Fruit fly (Drosophila melanogaster) whole organism, embryonic: ENCODE results near the gene CG3815.
A peak's percentile ranks its signal among the peaks of the same experiment; 100 is the strongest.

ENCODE experiments used
- BtbVII ChIP-seq: fragments of 200-800 bp; sonication (Bioruptor generic); optimal IDR thresholded peaks from 3 replicates; lab custom pipeline; 2017; ENCODE audit warnings: missing biosample characterization, mild to moderate bottlenecking, missing genetic modification characterization
- CG10209 ChIP-seq: fragments of 200-800 bp; sonication (Bioruptor generic); optimal IDR thresholded peaks from 3 replicates; lab custom pipeline; 2017; ENCODE audit warnings: missing biosample characterization, mild to moderate bottlenecking, missing genetic modification characterization, missing genetic modification reagents
- CG11504 ChIP-seq: fragments of 200-800 bp; sonication (Bioruptor generic); optimal IDR thresholded peaks from 3 replicates; lab custom pipeline; 2019; ENCODE audit warnings: missing biosample characterization, mild to moderate bottlenecking, missing genetic modification characterization, moderate library complexity
- CG12071 ChIP-seq: fragments of 200-800 bp; sonication (Bioruptor generic); optimal IDR thresholded peaks from 3 replicates; lab custom pipeline; 2018; ENCODE audit warnings: missing biosample characterization, mild to moderate bottlenecking, missing genetic modification characterization
- CG12659 ChIP-seq: fragments of 200-800 bp; sonication (Bioruptor generic); optimal IDR thresholded peaks from 3 replicates; lab custom pipeline; 2017; ENCODE audit warnings: mild to moderate bottlenecking, missing biosample characterization, missing genetic modification reagents, missing genetic modification characterization
- CG13424 ChIP-seq: fragments of 200-800 bp; sonication (Bioruptor generic); optimal IDR thresholded peaks from 2 replicates; lab custom pipeline; 2019; ENCODE audit warnings: missing biosample characterization, mild to moderate bottlenecking, missing genetic modification characterization, moderate library complexity
- CG15696 ChIP-seq: fragments of 200-800 bp; sonication (Bioruptor generic); optimal IDR thresholded peaks from 2 replicates; lab custom pipeline; 2019; ENCODE audit warnings: missing biosample characterization, mild to moderate bottlenecking, missing genetic modification characterization, moderate library complexity
- CG16813 ChIP-seq: fragments of 200-800 bp; sonication (Bioruptor generic); IDR thresholded peaks from 3 replicates; pipeline ENCODE4 v1.3.6; 2022; ENCODE audit warnings: missing biosample characterization, missing genetic modification characterization; ENCODE audit not compliant: partially characterized antibody
- CG17186 ChIP-seq: fragments of 200-800 bp; sonication (Bioruptor generic); optimal IDR thresholded peaks from 3 replicates; lab custom pipeline; 2017; ENCODE audit warnings: missing biosample characterization, missing genetic modification reagents, missing genetic modification characterization
- CG2116 ChIP-seq: fragments of 200-800 bp; sonication (Bioruptor generic); optimal IDR thresholded peaks from 3 replicates; lab custom pipeline; 2018; ENCODE audit warnings: missing biosample characterization, mild to moderate bottlenecking, missing genetic modification characterization
- CG2678 ChIP-seq: fragments of 200-800 bp; sonication (Bioruptor generic); optimal IDR thresholded peaks from 3 replicates; lab custom pipeline; 2019; ENCODE audit warnings: missing biosample characterization, mild to moderate bottlenecking, missing genetic modification characterization, moderate library complexity
- CG34224 ChIP-seq: fragments of 200-800 bp; sonication (Bioruptor generic); IDR thresholded peaks from 3 replicates; pipeline ENCODE4 v1.3.6; 2022; ENCODE audit warnings: missing biosample characterization, missing genetic modification characterization; ENCODE audit not compliant: partially characterized antibody
- CG4730 ChIP-seq: fragments of 200-800 bp; sonication (Bioruptor generic); IDR thresholded peaks from 2 replicates; pipeline ENCODE4 v1.3.6; 2022; ENCODE audit warnings: missing biosample characterization, missing genetic modification characterization
- CG6689 ChIP-seq: fragments of 200-800 bp; sonication (Bioruptor generic); IDR thresholded peaks from 2 replicates; pipeline ENCODE4 v1.3.6; 2022; ENCODE audit warnings: missing biosample characterization, missing genetic modification characterization
- CG8290 ChIP-seq, 3 experiments: fragments of 200-800 bp; sonication (Bioruptor generic); optimal IDR thresholded peaks; 2 replicates each; lab custom pipeline; 2016 to 2019; ENCODE audit warnings: missing biosample characterization in 3 of 3, missing genetic modification characterization in 3 of 3, mild to moderate bottlenecking in 2 of 3, moderate library complexity in 1 of 3
- CG8388 ChIP-seq: fragments of 200-800 bp; sonication (Bioruptor generic); optimal IDR thresholded peaks from 2 replicates; lab custom pipeline; 2019; ENCODE audit warnings: missing biosample characterization, mild to moderate bottlenecking, missing genetic modification characterization, moderate library complexity
- CTCF ChIP-seq: fragments of 200-800 bp; sonication (Bioruptor generic); optimal IDR thresholded peaks from 2 replicates; lab custom pipeline; 2017; ENCODE audit warnings: missing biosample characterization, mild to moderate bottlenecking, missing genetic modification characterization, moderate library complexity
- D ChIP-seq, 2 experiments: fragments of 200-800 bp in 1 of 2; fragments of >200 bp in 1 of 2; sonication (Bioruptor generic) in 1 of 2; optimal IDR thresholded peaks; 2 replicates in 1 of 2; 3 replicates in 1 of 2; lab custom pipeline; 2017; ENCODE audit warnings: mild to moderate bottlenecking in 1 of 2, missing biosample characterization in 1 of 2, missing genetic modification characterization in 1 of 2, missing genetic modification reagents in 1 of 2
- Doc2 ChIP-seq: fragments of 200-800 bp; sonication (Bioruptor generic); IDR thresholded peaks from 2 replicates; pipeline ENCODE4 v1.3.6; 2022; ENCODE audit warnings: missing biosample characterization, missing genetic modification characterization
- Dp ChIP-seq: fragments of 200-800 bp; sonication (Bioruptor generic); optimal IDR thresholded peaks from 2 replicates; lab custom pipeline; 2018; ENCODE audit warnings: missing biosample characterization, mild to moderate bottlenecking, missing genetic modification characterization, moderate library complexity
- ERR ChIP-seq: fragments of 200-800 bp; sonication (Bioruptor generic); optimal IDR thresholded peaks from 2 replicates; lab custom pipeline; 2016; ENCODE audit warnings: missing biosample characterization, missing genetic modification characterization
- Fer2 ChIP-seq: fragments of 200-800 bp; sonication (Bioruptor generic); optimal IDR thresholded peaks from 2 replicates; lab custom pipeline; 2018; ENCODE audit warnings: missing biosample characterization, mild to moderate bottlenecking, missing genetic modification characterization, moderate library complexity
- HLHmδ ChIP-seq: fragments of 200-800 bp; sonication (Bioruptor generic); optimal IDR thresholded peaks from 2 replicates; lab custom pipeline; 2018; ENCODE audit warnings: missing biosample characterization, mild to moderate bottlenecking, missing genetic modification characterization, moderate library complexity
- HmgZ ChIP-seq: fragments of 200-800 bp; sonication (Bioruptor generic); optimal IDR thresholded peaks from 2 replicates; lab custom pipeline; 2018; ENCODE audit warnings: missing biosample characterization, mild to moderate bottlenecking, missing genetic modification characterization
- Lpt ChIP-seq: fragments of >200 bp; optimal IDR thresholded peaks from 2 replicates; lab custom pipeline; 2018; ENCODE audit warnings: missing biosample characterization, missing genetic modification characterization
- Nf-YB ChIP-seq: fragments of 200-800 bp; sonication (Bioruptor generic); optimal IDR thresholded peaks from 3 replicates; lab custom pipeline; 2019; ENCODE audit warnings: missing biosample characterization, mild to moderate bottlenecking, missing genetic modification characterization, moderate library complexity
- Six4 ChIP-seq: fragments of 200-800 bp; sonication (Bioruptor generic); optimal IDR thresholded peaks from 2 replicates; lab custom pipeline; 2016; ENCODE audit warnings: missing biosample characterization, missing genetic modification characterization
- Ssrp ChIP-seq: fragments of 200-800 bp; sonication (Bioruptor generic); optimal IDR thresholded peaks from 2 replicates; lab custom pipeline; 2018; ENCODE audit warnings: missing biosample characterization, mild to moderate bottlenecking, missing genetic modification characterization, moderate library complexity
- Stat92E ChIP-seq, 3 experiments: fragments of >200 bp in 2 of 3; fragments of 200-800 bp in 1 of 3; sonication (Bioruptor generic) in 1 of 3; optimal IDR thresholded peaks; 2 replicates each; lab custom pipeline; 2017 to 2019; ENCODE audit warnings: missing biosample characterization in 3 of 3, missing genetic modification characterization in 3 of 3, mild to moderate bottlenecking in 1 of 3, moderate library complexity in 1 of 3
- crc ChIP-seq: fragments of 200-800 bp; sonication (Bioruptor generic); optimal IDR thresholded peaks from 2 replicates; lab custom pipeline; 2016; ENCODE audit warnings: missing biosample characterization, missing genetic modification characterization
- croc ChIP-seq: fragments of 200-800 bp; sonication (Bioruptor generic); conservative IDR thresholded peaks from 3 replicates; pipeline ENCODE4 v1.3.6; 2022; ENCODE audit warnings: missing biosample characterization, missing genetic modification characterization
- dan ChIP-seq: fragments of 200-800 bp; sonication (Bioruptor generic); IDR thresholded peaks from 2 replicates; pipeline ENCODE4 v1.3.6; 2022; ENCODE audit warnings: missing biosample characterization, missing genetic modification characterization
- dati ChIP-seq: fragments of 200-800 bp; sonication (Bioruptor generic); IDR thresholded peaks from 2 replicates; pipeline ENCODE4 v1.3.6; 2022; ENCODE audit warnings: missing biosample characterization, missing genetic modification characterization
- eyg ChIP-seq: fragments of 200-800 bp; sonication (Bioruptor generic); optimal IDR thresholded peaks from 3 replicates; lab custom pipeline; 2016; ENCODE audit warnings: missing biosample characterization, missing genetic modification characterization
- gcm2 ChIP-seq: fragments of 200-800 bp; sonication (Bioruptor generic); optimal IDR thresholded peaks from 2 replicates; lab custom pipeline; 2016; ENCODE audit warnings: missing biosample characterization, missing genetic modification characterization
- ind ChIP-seq: fragments of 200-800 bp; sonication (Bioruptor generic); optimal IDR thresholded peaks from 3 replicates; lab custom pipeline; 2016; ENCODE audit warnings: missing biosample characterization, missing genetic modification characterization
- mam ChIP-seq: fragments of 200-800 bp; sonication (Bioruptor generic); optimal IDR thresholded peaks from 3 replicates; lab custom pipeline; 2016; ENCODE audit warnings: missing biosample characterization, missing genetic modification characterization
- org-1 ChIP-seq: fragments of 200-800 bp; sonication (Bioruptor generic); optimal IDR thresholded peaks from 2 replicates; lab custom pipeline; 2017; ENCODE audit warnings: missing biosample characterization, missing genetic modification characterization
- pros ChIP-seq: fragments of 200-800 bp; sonication (Bioruptor generic); optimal IDR thresholded peaks from 3 replicates; lab custom pipeline; 2019; ENCODE audit warnings: missing biosample characterization, mild to moderate bottlenecking, missing genetic modification characterization, moderate library complexity
- pum ChIP-seq: fragments of 200-800 bp; sonication (Bioruptor generic); optimal IDR thresholded peaks from 2 replicates; lab custom pipeline; 2016; ENCODE audit warnings: missing biosample characterization, missing genetic modification characterization
- repo ChIP-seq: fragments of 200-800 bp; sonication (Bioruptor generic); optimal IDR thresholded peaks from 2 replicates; lab custom pipeline; 2016; ENCODE audit warnings: missing biosample characterization, missing genetic modification characterization
- sc ChIP-seq, 3 experiments: fragments of >200 bp in 2 of 3; fragments of 200-800 bp in 1 of 3; sonication (Bioruptor generic) in 1 of 3; optimal IDR thresholded peaks; 2 replicates in 2 of 3; 3 replicates in 1 of 3; lab custom pipeline; 2017; ENCODE audit warnings: mild to moderate bottlenecking in 1 of 3, missing biosample characterization in 1 of 3, missing genetic modification characterization in 1 of 3, missing genetic modification reagents in 1 of 3
- schlank ChIP-seq: fragments of 200-800 bp; sonication (Bioruptor generic); optimal IDR thresholded peaks from 2 replicates; lab custom pipeline; 2018; ENCODE audit warnings: missing biosample characterization, mild to moderate bottlenecking, missing genetic modification characterization
- sisA ChIP-seq: fragments of 200-800 bp; sonication (Bioruptor generic); IDR thresholded peaks from 2 replicates; pipeline ENCODE4 v1.3.6; 2022; ENCODE audit warnings: missing biosample characterization, missing genetic modification characterization
- stc ChIP-seq: fragments of 200-800 bp; sonication (Bioruptor generic); IDR thresholded peaks from 2 replicates; pipeline ENCODE4 v1.3.6; 2022; ENCODE audit warnings: missing biosample characterization, missing genetic modification characterization
- sug ChIP-seq: fragments of 200-800 bp; optimal IDR thresholded peaks from 2 replicates; lab custom pipeline; 2019; ENCODE audit warnings: missing biosample characterization, mild to moderate bottlenecking, missing genetic modification characterization, moderate library complexity
- tna ChIP-seq: fragments of 200-800 bp; sonication (Bioruptor generic); IDR thresholded peaks from 2 replicates; pipeline ENCODE4 v1.3.6; 2022; ENCODE audit warnings: missing biosample characterization, missing genetic modification characterization; ENCODE audit not compliant: partially characterized antibody
- tup ChIP-seq: fragments of 200-800 bp; sonication (Bioruptor generic); optimal IDR thresholded peaks from 2 replicates; lab custom pipeline; 2016; ENCODE audit warnings: missing biosample characterization, mild to moderate bottlenecking, missing genetic modification characterization, moderate library complexity
- yki ChIP-seq: fragments of >200 bp; optimal IDR thresholded peaks from 3 replicates; lab custom pipeline; 2018

The CG3815 gene

dm6 chrX:6265456-6265877 lies 29.7 kb upstream of the CG3815 start (continued):
- TF ChIP-seq CG8388 (GFP tag; lab: Kevin White, UChicago) (peak; percentile 96), tna (GFP tag; lab: Robert Waterston, UW) (no peak), dati (GFP tag; lab: Robert Waterston, UW) (peak; percentile 83), Fer2 (peak; percentile 84), org-1 (GFP tag; lab: Kevin White, UChicago) (peak; percentile 97), CTCF (GFP tag; lab: Kevin White, UChicago) (peak; percentile 72), CG16813 (GFP tag; lab: Robert Waterston, UW) (no peak), sug (tag; lab: Kevin White, UChicago) (peak; percentile 86), CG2116 (GFP tag; lab: Kevin White, UChicago) (peak; percentile 84), Six4 (GFP tag; lab: Kevin White, UChicago) (peak; percentile 94), CG15696 (tag; lab: Kevin White, UChicago) (peak; percentile 81), CG8290 (GFP tag; optimal IDR thresholded peaks at IDR 0.05; lab: Kevin White, UChicago) (peak; percentile 88), CG8290 (tag; optimal IDR thresholded peaks at IDR 0.05; lab: Kevin White, UChicago) (peak; percentile 49 to 84), BtbVII (GFP tag; lab: Kevin White, UChicago) (peak; percentile 94), CG17186 (GFP tag; lab: Kevin White, UChicago) (peak; percentile 87), CG2678 (tag; lab: Kevin White, UChicago) (peak; percentile 97), stc (GFP tag; lab: Robert Waterston, UW) (peak; percentile 95), eyg (GFP tag; lab: Kevin White, UChicago) (peak; percentile 86), ind (GFP tag; lab: Kevin White, UChicago) (peak; percentile 95), CG4730 (peak; percentile 92), sisA (GFP tag; lab: Robert Waterston, UW) (peak; percentile 95), Lpt (GFP tag; lab: Kevin White, UChicago) (no peak), HLHmδ (GFP tag; lab: Kevin White, UChicago) (no peak), Dp (GFP tag; lab: Kevin White, UChicago) (peak; percentile 4), dan (GFP tag; lab: Robert Waterston, UW) (peak; percentile 47; the same call in 1 of the 2 replicates), pros (GFP tag; lab: Kevin White, UChicago) (no peak), Ssrp (tag; lab: Kevin White, UChicago) (peak; percentile 97), schlank (tag; lab: Kevin White, UChicago) (peak; percentile 92), CG10209 (GFP tag; lab: Kevin White, UChicago) (peak; percentile 96), gcm2 (GFP tag; lab: Kevin White, UChicago) (peak; percentile 91), repo (peak; percentile 94), CG12071 (GFP tag; lab: Kevin White, UChicago) (peak; percentile 93), CG34224 (GFP tag; lab: Robert Waterston, UW) (no peak), CG13424 (tag; lab: Kevin White, UChicago) (peak; percentile 97), Nf-YB (GFP tag; lab: Kevin White, UChicago) (peak; percentile 85), mam (GFP tag; lab: Kevin White, UChicago) (peak; percentile 94), pum (GFP tag; lab: Kevin White, UChicago) (peak; percentile 96), CG6689 (GFP tag; lab: Robert Waterston, UW) (peak; percentile 97), Doc2 (GFP tag; lab: Robert Waterston, UW) (peak; percentile 79), CG11504 (peak; percentile 97), tup (GFP tag; lab: Kevin White, UChicago) (peak; percentile 78), yki (lab: Kevin White, UChicago) (no peak), D (optimal IDR thresholded peaks at IDR 0.05; lab: Kevin White, UChicago) (no peak), D (GFP tag; optimal IDR thresholded peaks at IDR 0.05; lab: Kevin White, UChicago) (peak; percentile 96), crc (peak; percentile 95), HmgZ (tag; lab: Kevin White, UChicago) (peak; percentile 96), Stat92E (GFP tag; optimal IDR thresholded peaks at IDR 0.05; lab: Kevin White, UChicago) (peak in 1 of 3 experiments; percentile 83), croc (GFP tag; lab: Robert Waterston, UW) (peak; percentile 94), CG12659 (GFP tag; lab: Kevin White, UChicago) (peak; percentile 97), sc (optimal IDR thresholded peaks at IDR 0.05; lab: Kevin White, UChicago) (no peak), sc (GFP tag; optimal IDR thresholded peaks at IDR 0.05; lab: Kevin White, UChicago) (peak; percentile 92), ERR (GFP tag; lab: Kevin White, UChicago) (peak; percentile 87)
